Fruit fly (Drosophila melanogaster) whole organism, embryonic: Measurements from ENCODE around the gene Vps52.

ENCODE experiments used
- Atf-2 ChIP-seq: fragments of 200-800 bp; sonication (Bioruptor generic); optimal IDR thresholded peaks from 2 replicates; lab custom pipeline; 2016; ENCODE audit warnings: missing biosample characterization, missing genetic modification characterization
- CG10959 ChIP-seq: fragments of 200-800 bp; sonication (Bioruptor generic); IDR thresholded peaks from 2 replicates; pipeline ENCODE4 v1.3.6; 2022; ENCODE audit warnings: missing biosample characterization, missing genetic modification characterization
- CG11093 ChIP-seq: fragments of 200-800 bp; sonication (Bioruptor generic); IDR thresholded peaks from 3 replicates; pipeline ENCODE4 v1.3.6; 2022; ENCODE audit warnings: missing biosample characterization, missing genetic modification characterization
- CG12744 ChIP-seq: fragments of 200-800 bp; sonication (Bioruptor generic); optimal IDR thresholded peaks from 2 replicates; lab custom pipeline; 2016; ENCODE audit warnings: missing biosample characterization, missing genetic modification characterization
- CG12769 ChIP-seq: fragments of 200-800 bp; sonication (Bioruptor generic); optimal IDR thresholded peaks from 2 replicates; lab custom pipeline; 2019; ENCODE audit warnings: missing biosample characterization, mild to moderate bottlenecking, missing genetic modification characterization, moderate library complexity
- CG15696 ChIP-seq: fragments of 200-800 bp; sonication (Bioruptor generic); optimal IDR thresholded peaks from 2 replicates; lab custom pipeline; 2019; ENCODE audit warnings: missing biosample characterization, mild to moderate bottlenecking, missing genetic modification characterization, moderate library complexity
- CG18262 ChIP-seq: fragments of 200-800 bp; optimal IDR thresholded peaks from 3 replicates; lab custom pipeline; 2019; ENCODE audit warnings: missing biosample characterization, mild to moderate bottlenecking, missing genetic modification characterization, moderate library complexity
- CG18619 ChIP-seq: fragments of 200-800 bp; sonication (Bioruptor generic); optimal IDR thresholded peaks from 3 replicates; lab custom pipeline; 2017; ENCODE audit warnings: missing biosample characterization, mild to moderate bottlenecking, missing genetic modification characterization
- CG2875 ChIP-seq: fragments of 200-800 bp; sonication (Bioruptor generic); optimal IDR thresholded peaks from 2 replicates; lab custom pipeline; 2017; ENCODE audit warnings: missing biosample characterization, mild to moderate bottlenecking, missing genetic modification characterization, missing genetic modification reagents
- CG31365 ChIP-seq: fragments of 200-800 bp; sonication (Bioruptor generic); optimal IDR thresholded peaks from 2 replicates; lab custom pipeline; 2018; ENCODE audit warnings: missing biosample characterization, mild to moderate bottlenecking, missing genetic modification characterization
- CG34422 ChIP-seq: fragments of 200-800 bp; sonication (Bioruptor generic); IDR thresholded peaks from 3 replicates; pipeline ENCODE4 v1.3.6; 2022; ENCODE audit warnings: missing biosample characterization, missing genetic modification characterization
- CG3995 ChIP-seq: fragments of 200-800 bp; sonication (Bioruptor generic); optimal IDR thresholded peaks from 3 replicates; lab custom pipeline; 2016; ENCODE audit warnings: missing biosample characterization, missing genetic modification characterization
- CG5245 ChIP-seq: fragments of 200-800 bp; sonication (Bioruptor generic); optimal IDR thresholded peaks from 3 replicates; lab custom pipeline; 2016; ENCODE audit warnings: missing biosample characterization, missing genetic modification characterization
- CG6654 ChIP-seq: fragments of 200-800 bp; sonication (Bioruptor generic); optimal IDR thresholded peaks from 2 replicates; lab custom pipeline; 2017; ENCODE audit warnings: missing biosample characterization, mild to moderate bottlenecking, missing genetic modification characterization
- CG6765 ChIP-seq: fragments of 200-800 bp; sonication (Bioruptor generic); optimal IDR thresholded peaks from 3 replicates; lab custom pipeline; 2017; ENCODE audit warnings: missing biosample characterization, mild to moderate bottlenecking, missing genetic modification characterization
- CG6791 ChIP-seq: fragments of 200-800 bp; sonication (Bioruptor generic); IDR thresholded peaks from 3 replicates; pipeline ENCODE4 v1.3.6; 2022; ENCODE audit warnings: missing biosample characterization, missing genetic modification characterization; ENCODE audit not compliant: partially characterized antibody
- CG7556 ChIP-seq: fragments of 200-800 bp; sonication (Bioruptor generic); optimal IDR thresholded peaks from 2 replicates; lab custom pipeline; 2017; ENCODE audit warnings: missing biosample characterization, mild to moderate bottlenecking, missing genetic modification characterization
- CG7987 ChIP-seq: fragments of 200-800 bp; sonication (Bioruptor generic); optimal IDR thresholded peaks from 2 replicates; lab custom pipeline; 2018; ENCODE audit warnings: missing biosample characterization, mild to moderate bottlenecking, missing genetic modification characterization, moderate library complexity
- CG9727 ChIP-seq: fragments of 200-800 bp; sonication (Bioruptor generic); optimal IDR thresholded peaks from 3 replicates; lab custom pipeline; 2017; ENCODE audit warnings: missing biosample characterization, mild to moderate bottlenecking, missing genetic modification characterization
- Camta ChIP-seq: fragments of 200-800 bp; sonication (Bioruptor generic); optimal IDR thresholded peaks from 2 replicates; lab custom pipeline; 2016; ENCODE audit warnings: missing biosample characterization, missing genetic modification characterization
- D19B ChIP-seq: fragments of 200-800 bp; sonication (Bioruptor generic); optimal IDR thresholded peaks from 2 replicates; lab custom pipeline; 2017; ENCODE audit warnings: missing biosample characterization, mild to moderate bottlenecking, missing genetic modification characterization
- Drgx ChIP-seq: fragments of 200-800 bp; sonication (Bioruptor generic); IDR thresholded peaks from 2 replicates; pipeline ENCODE4 v1.3.6; 2022; ENCODE audit warnings: missing biosample characterization, missing genetic modification characterization
- ERR ChIP-seq: fragments of 200-800 bp; sonication (Bioruptor generic); optimal IDR thresholded peaks from 2 replicates; lab custom pipeline; 2016; ENCODE audit warnings: missing biosample characterization, missing genetic modification characterization
- Hmx ChIP-seq: fragments of 200-800 bp; sonication (Bioruptor generic); optimal IDR thresholded peaks from 2 replicates; lab custom pipeline; 2016; ENCODE audit warnings: missing biosample characterization, missing genetic modification characterization
- Hsf ChIP-seq: fragments of 200-800 bp; sonication (Bioruptor generic); optimal IDR thresholded peaks from 3 replicates; lab custom pipeline; 2016; ENCODE audit warnings: missing biosample characterization, missing genetic modification characterization
- Mad ChIP-seq: fragments of 200-800 bp; sonication (Bioruptor generic); optimal IDR thresholded peaks from 2 replicates; lab custom pipeline; 2016; ENCODE audit warnings: missing biosample characterization, missing genetic modification characterization
- Oli ChIP-seq: fragments of 200-800 bp; sonication (Bioruptor generic); optimal IDR thresholded peaks from 2 replicates; lab custom pipeline; 2018; ENCODE audit warnings: missing biosample characterization, mild to moderate bottlenecking, missing genetic modification characterization, moderate library complexity
- Rfx ChIP-seq: fragments of 200-800 bp; sonication (Bioruptor generic); IDR thresholded peaks from 2 replicates; pipeline ENCODE4 v1.3.6; 2022; ENCODE audit warnings: missing biosample characterization, missing genetic modification characterization
- Sox100B ChIP-seq: fragments of 200-800 bp; sonication (Bioruptor generic); optimal IDR thresholded peaks from 3 replicates; lab custom pipeline; 2018; ENCODE audit warnings: missing biosample characterization, mild to moderate bottlenecking, missing genetic modification characterization
- Sox102F ChIP-seq: fragments of 200-800 bp; sonication (Bioruptor generic); optimal IDR thresholded peaks from 2 replicates; lab custom pipeline; 2018; ENCODE audit warnings: missing biosample characterization, mild to moderate bottlenecking, missing genetic modification characterization, moderate library complexity
- Sry-β ChIP-seq: fragments of 200-800 bp; sonication (Bioruptor generic); optimal IDR thresholded peaks from 2 replicates; lab custom pipeline; 2018; ENCODE audit warnings: missing biosample characterization, mild to moderate bottlenecking, missing genetic modification characterization, moderate library complexity
- Ssrp ChIP-seq: fragments of 200-800 bp; sonication (Bioruptor generic); optimal IDR thresholded peaks from 2 replicates; lab custom pipeline; 2018; ENCODE audit warnings: missing biosample characterization, mild to moderate bottlenecking, missing genetic modification characterization, moderate library complexity
- TFAM ChIP-seq: fragments of 200-800 bp; sonication (Bioruptor generic); optimal IDR thresholded peaks from 2 replicates; lab custom pipeline; 2017; ENCODE audit warnings: missing biosample characterization, missing genetic modification characterization, inconsistent platforms
- cato ChIP-seq: fragments of 200-800 bp; sonication (Bioruptor generic); optimal IDR thresholded peaks from 2 replicates; lab custom pipeline; 2016; ENCODE audit warnings: missing biosample characterization, missing genetic modification characterization, borderline replicate concordance
- esg ChIP-seq: fragments of 200-800 bp; sonication (Bioruptor generic); conservative IDR thresholded peaks from 2 replicates; pipeline ENCODE4 v1.3.6; 2022; ENCODE audit warnings: missing biosample characterization, missing genetic modification characterization
- eyg ChIP-seq: fragments of 200-800 bp; sonication (Bioruptor generic); optimal IDR thresholded peaks from 3 replicates; lab custom pipeline; 2016; ENCODE audit warnings: missing biosample characterization, missing genetic modification characterization
- h ChIP-seq: fragments of >200 bp; optimal IDR thresholded peaks from 2 replicates; lab custom pipeline; 2017
- kah ChIP-seq: fragments of 200-800 bp; sonication (Bioruptor generic); optimal IDR thresholded peaks from 2 replicates; lab custom pipeline; 2018; ENCODE audit warnings: missing biosample characterization, mild to moderate bottlenecking, missing genetic modification characterization
- lilli ChIP-seq: fragments of 200-800 bp; sonication (Bioruptor generic); optimal IDR thresholded peaks from 3 replicates; lab custom pipeline; 2016; ENCODE audit warnings: missing biosample characterization, missing genetic modification characterization
- nerfin-2 ChIP-seq: fragments of 200-800 bp; sonication (Bioruptor generic); IDR thresholded peaks from 2 replicates; pipeline ENCODE4 v1.3.6; 2022; ENCODE audit warnings: missing biosample characterization, missing genetic modification characterization; ENCODE audit not compliant: partially characterized antibody
- nom ChIP-seq: fragments of 200-800 bp; sonication (Bioruptor generic); optimal IDR thresholded peaks from 2 replicates; lab custom pipeline; 2017; ENCODE audit warnings: missing biosample characterization, missing genetic modification characterization, mild to moderate bottlenecking, moderate library complexity, missing genetic modification reagents
- p53 ChIP-seq: fragments of 200-800 bp; sonication (Bioruptor generic); optimal IDR thresholded peaks from 2 replicates; lab custom pipeline; 2016; ENCODE audit warnings: missing biosample characterization, missing genetic modification characterization
- phol ChIP-seq: fragments of 200-800 bp; sonication (Bioruptor generic); optimal IDR thresholded peaks from 3 replicates; lab custom pipeline; 2018; ENCODE audit warnings: missing biosample characterization, mild to moderate bottlenecking, missing genetic modification characterization, moderate library complexity
- pros ChIP-seq: fragments of 200-800 bp; sonication (Bioruptor generic); optimal IDR thresholded peaks from 3 replicates; lab custom pipeline; 2019; ENCODE audit warnings: missing biosample characterization, mild to moderate bottlenecking, missing genetic modification characterization, moderate library complexity
- pum ChIP-seq: fragments of 200-800 bp; sonication (Bioruptor generic); optimal IDR thresholded peaks from 2 replicates; lab custom pipeline; 2016; ENCODE audit warnings: missing biosample characterization, missing genetic modification characterization
- repo ChIP-seq: fragments of 200-800 bp; sonication (Bioruptor generic); optimal IDR thresholded peaks from 2 replicates; lab custom pipeline; 2016; ENCODE audit warnings: missing biosample characterization, missing genetic modification characterization
- sens-2 ChIP-seq: fragments of 200-800 bp; sonication (Bioruptor generic); IDR thresholded peaks from 2 replicates; pipeline ENCODE4 v1.3.6; 2022; ENCODE audit warnings: missing biosample characterization, missing genetic modification characterization
- ssp ChIP-seq: fragments of 200-800 bp; sonication (Bioruptor generic); IDR thresholded peaks from 2 replicates; pipeline ENCODE4 v1.3.6; 2022; ENCODE audit warnings: missing biosample characterization, missing genetic modification characterization
- usp ChIP-seq: fragments of >200 bp; optimal IDR thresholded peaks from 2 replicates; lab custom pipeline; 2017; ENCODE audit warnings: missing biosample characterization, missing genetic modification characterization

Gene Vps52

DNA sequence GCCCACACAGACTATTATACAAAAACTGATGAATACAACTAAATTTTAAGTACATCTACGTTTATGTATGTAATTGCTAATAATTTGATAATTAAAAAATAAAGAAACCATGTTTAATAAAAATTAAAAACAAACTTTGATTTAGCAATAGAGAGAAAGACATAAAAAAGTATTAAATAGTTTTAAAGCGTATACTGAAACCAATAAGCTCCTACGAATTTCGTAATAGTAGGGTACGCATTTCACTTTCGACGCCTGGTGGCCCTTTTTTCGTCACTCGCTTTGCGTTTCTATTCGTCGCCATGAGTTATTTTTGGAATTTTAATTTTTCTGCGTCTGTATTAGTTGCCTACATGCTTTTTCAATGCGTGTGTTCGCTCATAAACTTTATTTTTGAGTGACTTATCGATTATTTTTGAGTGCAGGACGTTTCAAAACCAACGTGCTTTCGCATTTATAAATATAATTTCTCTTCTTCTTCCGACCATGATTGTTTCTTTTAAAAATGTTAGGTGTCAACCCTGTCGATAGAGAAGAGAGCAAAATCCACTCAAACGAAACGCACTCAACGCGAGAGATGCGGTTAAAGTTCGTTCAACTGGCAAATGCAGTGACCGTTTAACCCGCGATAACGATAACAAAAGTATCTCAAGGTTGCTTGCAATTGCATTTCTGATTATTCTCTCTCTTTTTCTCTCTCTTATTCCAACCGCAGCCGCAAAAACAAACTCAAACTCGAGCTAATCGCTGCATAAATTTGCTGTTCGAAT lies 23.0 kb upstream of the Vps52 start, which contains the start of gene Oscillin (continued):
- TF ChIP-seq Ssrp (tag; lab: Kevin White, UChicago) (peak; percentile 85), CG10959 (GFP tag; lab: Robert Waterston, UW) (peak; percentile 24; the same call in 1 of the 2 replicates), CG7556 (GFP tag; lab: Kevin White, UChicago) (peak; percentile 86), CG5245 (GFP tag; lab: Kevin White, UChicago) (peak; percentile 67), esg (GFP tag; lab: Robert Waterston, UW) (peak; percentile 66), CG7987 (peak; percentile 44), Oli (tag; lab: Kevin White, UChicago) (peak; percentile 29), CG2875 (GFP tag; lab: Kevin White, UChicago) (peak; percentile 77), p53 (GFP tag; lab: Kevin White, UChicago) (no peak), kah (GFP tag; lab: Kevin White, UChicago) (peak; percentile 61), Hsf (GFP tag; lab: Kevin White, UChicago) (peak; percentile 74), CG34422 (GFP tag; lab: Robert Waterston, UW) (peak; percentile 87), cato (GFP tag; lab: Kevin White, UChicago) (no peak), CG11093 (GFP tag; lab: Robert Waterston, UW) (0 out of 3 replicates have a peak, but pooled peaks have one; percentile 69), Sox102F (peak; percentile 91), CG6765 (GFP tag; lab: Kevin White, UChicago) (peak; percentile 62), CG9727 (GFP tag; lab: Kevin White, UChicago) (peak; percentile 88), Hmx (GFP tag; lab: Kevin White, UChicago) (peak; percentile 56), Sry-β (GFP tag; lab: Kevin White, UChicago) (no peak), h (lab: Kevin White, UChicago) (no peak), usp (no peak), lilli (GFP tag; lab: Kevin White, UChicago) (peak; percentile 57), CG6654 (GFP tag; lab: Kevin White, UChicago) (peak; percentile 45), CG31365 (tag; lab: Kevin White, UChicago) (no peak), eyg (GFP tag; lab: Kevin White, UChicago) (no peak), CG12744 (peak; percentile 29), phol (tag; lab: Kevin White, UChicago) (peak; percentile 89), repo (no peak), nom (GFP tag; lab: Kevin White, UChicago) (peak; percentile 47), CG3995 (GFP tag; lab: Kevin White, UChicago) (no peak), pros (peak; percentile 36), TFAM (GFP tag; lab: Kevin White, UChicago) (no peak), sens-2 (GFP tag; lab: Robert Waterston, UW) (no peak), Drgx (GFP tag; lab: Robert Waterston, UW) (peak; percentile 77), CG12769 (tag; lab: Kevin White, UChicago) (peak; percentile 13), Rfx (GFP tag; lab: Robert Waterston, UW) (peak; percentile 87), ssp (GFP tag; lab: Robert Waterston, UW) (peak; percentile 73), pum (GFP tag; lab: Kevin White, UChicago) (peak; percentile 13), Camta (GFP tag; lab: Kevin White, UChicago) (peak; percentile 25), ERR (GFP tag; lab: Kevin White, UChicago) (peak; percentile 43), CG18619 (GFP tag; lab: Kevin White, UChicago) (peak; percentile 49), nerfin-2 (GFP tag; lab: Robert Waterston, UW) (peak; percentile 87), Mad (GFP tag; lab: Kevin White, UChicago) (peak; percentile 30), CG6791 (GFP tag; lab: Robert Waterston, UW) (peak; percentile 95), CG15696 (tag; lab: Kevin White, UChicago) (peak; percentile 58), D19B (GFP tag; lab: Kevin White, UChicago) (peak; percentile 72), Sox100B (GFP tag; lab: Kevin White, UChicago) (peak; percentile 88), Atf-2 (peak; percentile 66), CG18262 (tag; lab: Kevin White, UChicago) (peak; percentile 93)
